Worm (Caenorhabditis elegans): ENCODE data around the gene riok-3.

Gene riok-3

DNA sequence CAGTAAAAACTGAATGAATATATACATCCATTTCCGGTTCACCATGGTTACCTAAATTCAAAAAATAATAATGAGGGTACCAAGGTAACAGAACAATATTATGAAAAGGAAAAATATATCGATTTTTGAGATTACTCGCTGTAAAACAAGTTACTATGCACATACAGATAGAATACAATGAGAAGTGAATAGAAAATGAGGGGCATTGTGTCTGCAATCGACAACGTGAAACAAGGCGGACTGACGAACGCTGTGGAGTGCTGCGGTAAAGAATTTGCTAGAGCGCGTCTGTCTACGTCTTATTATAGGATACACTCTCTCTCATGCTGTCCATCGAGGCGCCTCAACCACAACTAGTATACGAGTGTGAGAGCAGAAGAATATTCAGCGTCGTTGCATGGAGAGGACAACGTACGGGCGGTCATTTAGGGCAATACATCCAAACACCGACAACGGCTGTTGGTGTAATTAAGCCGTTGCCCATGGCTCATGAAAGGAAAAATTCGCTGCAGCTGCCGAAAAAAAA, 12.3 kb upstream of the riok-3 start, which contains the start of gene cnx-1:
cnx-1 (minus strand) TSS at position 51 of the 526 bp plus-strand sequence.
- TF ChIP-seq aly-2 (tag; optimal IDR thresholded peaks at IDR 0.05) (no peak), unc-62 (GFP tag; optimal IDR thresholded peaks at IDR 0.05) (no peak), unc-55 (GFP tag; optimal IDR thresholded peaks at IDR 0.05) (peak; percentile 49), C34F6.9 (tag; optimal IDR thresholded peaks at IDR 0.05) (peak; percentile 51), mab-5 (tag; optimal IDR thresholded peaks at IDR 0.05) (no peak), ama-1 (optimal IDR thresholded peaks at IDR 0.05) (peak; percentile 31), fos-1 (tag; optimal IDR thresholded peaks at IDR 0.05) (no peak), ztf-11 (tag; optimal IDR thresholded peaks at IDR 0.05) (no peak), snpc-4 (tag; optimal IDR thresholded peaks at IDR 0.05) (no peak), crh-2 (tag; optimal IDR thresholded peaks at IDR 0.05) (peak; percentile 10), nhr-237 (tag; optimal IDR thresholded peaks at IDR 0.05) (no peak), nhr-12 (tag; optimal IDR thresholded peaks at IDR 0.05) (no peak), nhr-21 (tag; optimal IDR thresholded peaks at IDR 0.05) (no peak), gmeb-1 (tag; optimal IDR thresholded peaks at IDR 0.05) (no peak), nhr-6 (tag; optimal IDR thresholded peaks at IDR 0.05) (no peak), lsy-2 (tag; optimal IDR thresholded peaks at IDR 0.05) (peak; percentile 11), peb-1 (tag; optimal IDR thresholded peaks at IDR 0.05) (no peak), ztf-4 (tag; optimal IDR thresholded peaks at IDR 0.05) (peak; percentile 21), F13H6.1 (tag; optimal IDR thresholded peaks at IDR 0.05) (peak; percentile 1), Y55F3AM.14 (GFP tag; optimal IDR thresholded peaks at IDR 0.05) (no peak), nhr-25 (tag; optimal IDR thresholded peaks at IDR 0.05) (no peak), lin-11 (tag; optimal IDR thresholded peaks at IDR 0.05) (peak; percentile 34), zag-1 (tag; optimal IDR thresholded peaks at IDR 0.05) (no peak), alr-1 (tag; optimal IDR thresholded peaks at IDR 0.05) (no peak), nhr-129 (tag; optimal IDR thresholded peaks at IDR 0.05) (peak; percentile 52)

DNA sequence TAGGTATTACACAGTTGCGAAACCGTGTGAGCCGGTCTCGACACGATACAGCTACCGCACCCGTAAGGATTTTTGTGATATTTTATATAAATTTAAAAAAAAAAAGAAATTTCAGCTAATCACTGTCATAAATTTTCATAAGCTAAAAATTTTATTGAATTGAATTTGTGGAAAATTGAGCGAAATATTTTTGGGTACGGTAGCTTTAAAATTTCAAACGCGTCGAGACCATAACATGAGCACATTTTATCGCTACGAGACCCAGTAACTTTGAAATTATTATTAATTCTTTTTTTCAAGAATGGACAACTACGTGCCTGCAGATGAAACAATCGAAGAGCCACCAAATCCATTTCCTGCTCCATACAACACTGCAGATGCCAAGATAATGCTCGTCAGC, 8.3 kb upstream of the riok-3 start, which contains the start of gene ZK632.14:
ZK632.14 (plus strand) TSS at position 301 of the 400 bp plus-strand sequence.
- TF ChIP-seq dmd-4 (tag; optimal IDR thresholded peaks at IDR 0.05) (no peak), egl-27 (tag; optimal IDR thresholded peaks at IDR 0.05) (no peak), nhr-25 (tag; optimal IDR thresholded peaks at IDR 0.05) (no peak), nhr-129 (tag; optimal IDR thresholded peaks at IDR 0.05) (no peak), ZK546.5 (tag; optimal IDR thresholded peaks at IDR 0.05) (no peak), F13H6.1 (tag; optimal IDR thresholded peaks at IDR 0.05) (no peak), aly-2 (tag; optimal IDR thresholded peaks at IDR 0.05) (no peak), sem-4 (tag; optimal IDR thresholded peaks at IDR 0.05) (no peak)

DNA sequence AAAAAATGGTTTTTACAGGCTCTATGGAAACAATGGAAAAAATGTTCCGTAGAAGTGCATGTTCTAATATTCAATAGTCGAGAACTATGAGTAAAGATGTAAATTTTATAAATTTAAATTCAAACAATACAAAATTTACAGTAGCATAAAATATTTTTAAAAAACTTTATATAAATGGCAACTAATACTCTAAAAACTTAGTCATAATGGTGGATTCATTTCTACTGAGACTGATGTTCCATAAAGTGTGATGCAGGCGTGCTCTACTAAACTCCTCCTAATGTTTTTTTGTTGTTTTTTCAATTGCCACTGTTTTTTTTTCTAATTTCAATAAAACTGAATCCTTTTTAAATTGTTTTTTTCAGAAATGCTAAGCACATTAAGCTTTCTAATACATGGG, 3.4 kb upstream of the riok-3 start, which contains the start of gene gtap-2:
gtap-2 (plus strand) TSS at position 366 of the 400 bp plus-strand sequence.
- no peak for TF ChIP-seq elt-1 (tag; optimal IDR thresholded peaks at IDR 0.05)
- peak; percentile 64 for TF ChIP-seq unc-55 (GFP tag; optimal IDR thresholded peaks at IDR 0.05)
- peak in 1 of 2 experiments; percentile 65 for TF ChIP-seq lsy-2 (tag; optimal IDR thresholded peaks at IDR 0.05)
- peak; percentile 15 for TF ChIP-seq sma-9 (GFP tag; optimal IDR thresholded peaks at IDR 0.05)
- no peak for TF ChIP-seq sma-9 (tag; optimal IDR thresholded peaks at IDR 0.05)
- peak; percentile 69 for TF ChIP-seq C34F6.9 (tag; optimal IDR thresholded peaks at IDR 0.05)

DNA sequence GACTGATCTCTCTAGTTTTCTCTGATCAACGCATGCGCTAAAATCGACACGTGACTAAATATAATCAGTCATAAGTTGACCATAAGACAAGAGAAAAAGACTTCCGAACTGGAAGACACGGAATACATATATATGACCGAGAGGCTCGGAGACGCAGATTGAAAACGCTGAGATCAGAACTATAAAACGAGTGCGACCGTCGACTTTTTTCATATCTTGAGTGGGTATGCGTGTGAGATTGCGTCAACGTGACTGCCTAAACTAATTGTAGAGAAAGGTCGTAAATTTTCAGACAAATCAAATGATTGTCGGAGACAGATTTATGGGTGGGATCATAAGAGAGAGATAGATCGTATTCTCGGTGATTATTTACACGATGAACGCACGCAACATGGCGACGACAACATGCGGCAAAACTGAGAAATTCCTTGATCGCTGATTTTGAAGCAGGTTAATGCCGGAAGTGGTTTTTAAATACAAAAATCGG, 2.8 kb upstream of the riok-3 start:
- peak; percentile 3 for TF ChIP-seq Y55F3AM.14 (GFP tag; optimal IDR thresholded peaks at IDR 0.05)
- TF ChIP-seq nhr-77 (tag; optimal IDR thresholded peaks at IDR 0.05): no peak
- TF ChIP-seq mbf-1 (tag; optimal IDR thresholded peaks at IDR 0.05): no peak
- TF ChIP-seq blmp-1 (tag; optimal IDR thresholded peaks at IDR 0.05; ENCODE audit: insufficient read depth): peak; percentile 46
- TF ChIP-seq nhr-23 (tag; optimal IDR thresholded peaks at IDR 0.05): no peak
- TF ChIP-seq nhr-25 (tag; optimal IDR thresholded peaks at IDR 0.05): peak; percentile 75
- no peak for TF ChIP-seq lin-11 (tag; optimal IDR thresholded peaks at IDR 0.05)
- TF ChIP-seq alr-1 (tag; optimal IDR thresholded peaks at IDR 0.05): no peak
- TF ChIP-seq snpc-4 (tag; optimal IDR thresholded peaks at IDR 0.05): no peak
- peak; percentile 80 for TF ChIP-seq ama-1 (optimal IDR thresholded peaks at IDR 0.05)
- peak; percentile 62 for TF ChIP-seq sma-9 (GFP tag; optimal IDR thresholded peaks at IDR 0.05)
- TF ChIP-seq sma-9 (tag; optimal IDR thresholded peaks at IDR 0.05): no peak
- TF ChIP-seq aly-2 (tag; optimal IDR thresholded peaks at IDR 0.05): no peak
- TF ChIP-seq unc-55 (GFP tag; optimal IDR thresholded peaks at IDR 0.05): no peak
- TF ChIP-seq gmeb-1 (tag; optimal IDR thresholded peaks at IDR 0.05): peak; percentile 52
- no peak for TF ChIP-seq elt-3 (tag; optimal IDR thresholded peaks at IDR 0.05)
- no peak for TF ChIP-seq elt-1 (tag; optimal IDR thresholded peaks at IDR 0.05)
- TF ChIP-seq mdl-1 (tag; optimal IDR thresholded peaks at IDR 0.05): peak in 1 of 2 experiments; percentile 28
- TF ChIP-seq lsy-2 (tag; optimal IDR thresholded peaks at IDR 0.05): peak in 1 of 2 experiments; percentile 26
- peak; percentile 63 for TF ChIP-seq nhr-21 (tag; optimal IDR thresholded peaks at IDR 0.05)
- TF ChIP-seq nhr-129 (tag; optimal IDR thresholded peaks at IDR 0.05): peak; percentile 13
- TF ChIP-seq crh-2 (tag; optimal IDR thresholded peaks at IDR 0.05): peak; percentile 23
- peak; percentile 14 for TF ChIP-seq ztf-4 (tag; optimal IDR thresholded peaks at IDR 0.05)
- no peak for TF ChIP-seq fos-1 (tag; optimal IDR thresholded peaks at IDR 0.05)
- peak; percentile 61 for TF ChIP-seq sma-3 (GFP tag; optimal IDR thresholded peaks at IDR 0.05)

Data from whole organism, L2 larva.